Fruit fly (Drosophila melanogaster) whole organism, embryonic: ENCODE data around the gene Ldsdh1.

Source experiments
- B-H1 ChIP-seq: fragments of 200-800 bp; sonication (Bioruptor generic); IDR thresholded peaks from 3 replicates; pipeline ENCODE4 v1.3.6; 2022; ENCODE audit warnings: missing biosample characterization, missing genetic modification characterization
- CG10565 ChIP-seq: fragments of 200-800 bp; sonication (Bioruptor generic); optimal IDR thresholded peaks from 3 replicates; lab custom pipeline; 2016; ENCODE audit warnings: missing biosample characterization, mild to moderate bottlenecking, missing genetic modification characterization
- CG10959 ChIP-seq: fragments of 200-800 bp; sonication (Bioruptor generic); IDR thresholded peaks from 2 replicates; pipeline ENCODE4 v1.3.6; 2022; ENCODE audit warnings: missing biosample characterization, missing genetic modification characterization
- CG1603 ChIP-seq: fragments of 200-800 bp; sonication (Bioruptor generic); optimal IDR thresholded peaks from 2 replicates; lab custom pipeline; 2019; ENCODE audit warnings: missing biosample characterization, mild to moderate bottlenecking, missing genetic modification characterization, moderate library complexity
- CG16863 ChIP-seq: fragments of 200-800 bp; sonication (Bioruptor generic); optimal IDR thresholded peaks from 3 replicates; lab custom pipeline; 2016; ENCODE audit warnings: missing biosample characterization, missing genetic modification characterization
- CG18764 ChIP-seq: fragments of 200-800 bp; sonication (Bioruptor generic); optimal IDR thresholded peaks from 3 replicates; lab custom pipeline; 2016; ENCODE audit warnings: missing biosample characterization, missing genetic modification characterization
- CG30403 ChIP-seq: fragments of 200-800 bp; sonication (Bioruptor generic); optimal IDR thresholded peaks from 3 replicates; lab custom pipeline; 2016; ENCODE audit warnings: missing biosample characterization, missing genetic modification characterization
- CG3065 ChIP-seq: fragments of 200-800 bp; sonication (Bioruptor generic); optimal IDR thresholded peaks from 2 replicates; lab custom pipeline; 2016; ENCODE audit warnings: missing biosample characterization, missing genetic modification characterization
- CG31388 ChIP-seq: fragments of 200-800 bp; sonication (Bioruptor generic); optimal IDR thresholded peaks from 2 replicates; lab custom pipeline; 2016; ENCODE audit warnings: missing biosample characterization, missing genetic modification characterization
- CG34422 ChIP-seq: fragments of 200-800 bp; sonication (Bioruptor generic); IDR thresholded peaks from 3 replicates; pipeline ENCODE4 v1.3.6; 2022; ENCODE audit warnings: missing biosample characterization, missing genetic modification characterization
- CG4404 ChIP-seq: fragments of 200-800 bp; sonication (Bioruptor generic); IDR thresholded peaks from 2 replicates; pipeline ENCODE4 v1.3.6; 2022; ENCODE audit warnings: missing biosample characterization, missing genetic modification characterization
- CG6254 ChIP-seq: fragments of 200-800 bp; sonication (Bioruptor generic); optimal IDR thresholded peaks from 3 replicates; lab custom pipeline; 2017; ENCODE audit warnings: mild to moderate bottlenecking, missing biosample characterization, missing genetic modification reagents, missing genetic modification characterization
- CG7357 ChIP-seq: fragments of 200-800 bp; sonication (Bioruptor generic); IDR thresholded peaks from 3 replicates; pipeline ENCODE4 v1.3.6; 2022; ENCODE audit warnings: missing biosample characterization, missing genetic modification characterization
- CG7556 ChIP-seq: fragments of 200-800 bp; sonication (Bioruptor generic); optimal IDR thresholded peaks from 2 replicates; lab custom pipeline; 2017; ENCODE audit warnings: missing biosample characterization, mild to moderate bottlenecking, missing genetic modification characterization
- CG8478 ChIP-seq: fragments of >200 bp; optimal IDR thresholded peaks from 2 replicates; lab custom pipeline; 2018
- CG9727 ChIP-seq: fragments of 200-800 bp; sonication (Bioruptor generic); optimal IDR thresholded peaks from 3 replicates; lab custom pipeline; 2017; ENCODE audit warnings: missing biosample characterization, mild to moderate bottlenecking, missing genetic modification characterization
- CG9797 ChIP-seq: fragments of 200-800 bp; sonication (Bioruptor generic); optimal IDR thresholded peaks from 3 replicates; lab custom pipeline; 2018; ENCODE audit warnings: missing biosample characterization, mild to moderate bottlenecking, missing genetic modification characterization
- CHES-1-like ChIP-seq: fragments of 200-800 bp; sonication (Bioruptor generic); optimal IDR thresholded peaks from 2 replicates; lab custom pipeline; 2016; ENCODE audit warnings: missing biosample characterization, missing genetic modification characterization
- Dfd ChIP-seq, 2 experiments: fragments of >200 bp; optimal IDR thresholded peaks; 2 replicates each; lab custom pipeline; 2017; ENCODE audit warnings: missing biosample characterization in 2 of 2, missing genetic modification characterization in 2 of 2
- Dip2 ChIP-seq: fragments of 200-800 bp; sonication (Bioruptor generic); IDR thresholded peaks from 2 replicates; pipeline ENCODE4 v1.3.6; 2022; ENCODE audit warnings: missing biosample characterization, missing genetic modification characterization
- Doc2 ChIP-seq: fragments of 200-800 bp; sonication (Bioruptor generic); IDR thresholded peaks from 2 replicates; pipeline ENCODE4 v1.3.6; 2022; ENCODE audit warnings: missing biosample characterization, missing genetic modification characterization
- E2f2 ChIP-seq: fragments of 200-800 bp; sonication (Bioruptor generic); IDR thresholded peaks from 2 replicates; pipeline ENCODE4 v1.3.6; 2022; ENCODE audit warnings: missing biosample characterization, missing genetic modification characterization
- Fer1 ChIP-seq: fragments of 200-800 bp; sonication (Bioruptor generic); optimal IDR thresholded peaks from 2 replicates; lab custom pipeline; 2017; ENCODE audit warnings: missing biosample characterization, mild to moderate bottlenecking, missing genetic modification characterization
- HLHmδ ChIP-seq: fragments of 200-800 bp; sonication (Bioruptor generic); optimal IDR thresholded peaks from 2 replicates; lab custom pipeline; 2018; ENCODE audit warnings: missing biosample characterization, mild to moderate bottlenecking, missing genetic modification characterization, moderate library complexity
- Hr39 ChIP-seq: fragments of >200 bp; optimal IDR thresholded peaks from 2 replicates; lab custom pipeline; 2017
- Jarid2 ChIP-seq: fragments of 200-800 bp; sonication (Bioruptor generic); optimal IDR thresholded peaks from 3 replicates; lab custom pipeline; 2017; ENCODE audit warnings: mild to moderate bottlenecking, missing biosample characterization, missing genetic modification reagents, missing genetic modification characterization
- Meics ChIP-seq: fragments of 200-800 bp; sonication (Bioruptor generic); optimal IDR thresholded peaks from 2 replicates; lab custom pipeline; 2017; ENCODE audit warnings: missing biosample characterization, mild to moderate bottlenecking, missing genetic modification characterization
- NC2α ChIP-seq: fragments of 200-800 bp; sonication (Bioruptor generic); optimal IDR thresholded peaks from 2 replicates; lab custom pipeline; 2016; ENCODE audit warnings: missing biosample characterization, missing genetic modification characterization
- Nf-YB ChIP-seq: fragments of 200-800 bp; sonication (Bioruptor generic); optimal IDR thresholded peaks from 3 replicates; lab custom pipeline; 2019; ENCODE audit warnings: missing biosample characterization, mild to moderate bottlenecking, missing genetic modification characterization, moderate library complexity
- Pdp1 ChIP-seq, 2 experiments: fragments of 200-800 bp; sonication (Bioruptor generic); optimal IDR thresholded peaks; 3 replicates each; lab custom pipeline; 2016; ENCODE audit warnings: missing biosample characterization in 2 of 2, missing genetic modification characterization in 2 of 2, mild to moderate bottlenecking in 1 of 2, moderate library complexity in 1 of 2
- Sry-δ ChIP-seq: fragments of 200-800 bp; sonication (Bioruptor generic); optimal IDR thresholded peaks from 2 replicates; lab custom pipeline; 2016; ENCODE audit warnings: missing biosample characterization, missing genetic modification characterization
- Usf ChIP-seq: fragments of 200-800 bp; sonication (Bioruptor generic); optimal IDR thresholded peaks from 2 replicates; lab custom pipeline; 2017; ENCODE audit warnings: missing genotype, missing biosample characterization, missing genetic modification characterization
- bab2 ChIP-seq: fragments of 200-800 bp; sonication (Bioruptor generic); optimal IDR thresholded peaks from 2 replicates; lab custom pipeline; 2016; ENCODE audit warnings: missing biosample characterization, missing genetic modification characterization
- cwo ChIP-seq: fragments of 200-800 bp; sonication (Bioruptor generic); optimal IDR thresholded peaks from 3 replicates; lab custom pipeline; 2017; ENCODE audit warnings: missing biosample characterization, missing genetic modification characterization, mild to moderate bottlenecking, moderate library complexity, missing genetic modification reagents
- dan ChIP-seq: fragments of 200-800 bp; sonication (Bioruptor generic); IDR thresholded peaks from 2 replicates; pipeline ENCODE4 v1.3.6; 2022; ENCODE audit warnings: missing biosample characterization, missing genetic modification characterization
- dati ChIP-seq: fragments of 200-800 bp; sonication (Bioruptor generic); IDR thresholded peaks from 2 replicates; pipeline ENCODE4 v1.3.6; 2022; ENCODE audit warnings: missing biosample characterization, missing genetic modification characterization
- ken ChIP-seq: fragments of 200-800 bp; sonication (Bioruptor generic); IDR thresholded peaks from 3 replicates; pipeline ENCODE4 v1.3.6; 2022; ENCODE audit warnings: missing biosample characterization, missing genetic modification characterization
- lbe ChIP-seq: fragments of 200-800 bp; sonication (Bioruptor generic); optimal IDR thresholded peaks from 2 replicates; lab custom pipeline; 2016; ENCODE audit warnings: missing biosample characterization, mild to moderate bottlenecking, missing genetic modification characterization
- mam ChIP-seq: fragments of 200-800 bp; sonication (Bioruptor generic); optimal IDR thresholded peaks from 3 replicates; lab custom pipeline; 2016; ENCODE audit warnings: missing biosample characterization, missing genetic modification characterization
- otp ChIP-seq: fragments of 200-800 bp; sonication (Bioruptor generic); IDR thresholded peaks from 3 replicates; pipeline ENCODE4, ENCODE4 v1.3.6; 2022; ENCODE audit warnings: missing biosample characterization, missing genetic modification characterization
- peb ChIP-seq: fragments of 200-800 bp; sonication (Bioruptor generic); IDR thresholded peaks from 2 replicates; pipeline ENCODE4 v1.3.6; 2022; ENCODE audit warnings: missing biosample characterization, missing genetic modification characterization
- prd ChIP-seq, 3 experiments: fragments of >200 bp in 2 of 3; fragments of 200-800 bp in 1 of 3; sonication (Bioruptor generic) in 1 of 3; optimal IDR thresholded peaks in 2 of 3; IDR thresholded peaks in 1 of 3; 2 replicates in 2 of 3; 3 replicates in 1 of 3; pipeline versions ENCODE4 v1.3.6 to Lab custom; 2017 to 2022; ENCODE audit warnings: missing biosample characterization in 1 of 3, missing genetic modification characterization in 1 of 3
- shn ChIP-seq: fragments of 200-800 bp; sonication (Bioruptor generic); optimal IDR thresholded peaks from 3 replicates; lab custom pipeline; 2016; ENCODE audit warnings: missing biosample characterization, missing genetic modification characterization
- tin ChIP-seq: fragments of 200-800 bp; sonication (Bioruptor generic); optimal IDR thresholded peaks from 3 replicates; lab custom pipeline; 2016; ENCODE audit warnings: missing biosample characterization, missing genetic modification characterization
- trh ChIP-seq: fragments of 200-800 bp; sonication (Bioruptor generic); optimal IDR thresholded peaks from 2 replicates; lab custom pipeline; 2016; ENCODE audit warnings: missing biosample characterization, missing genetic modification characterization
- twi ChIP-seq: fragments of 200-800 bp; optimal IDR thresholded peaks from 2 replicates; lab custom pipeline; 2019; ENCODE audit warnings: missing biosample characterization, mild to moderate bottlenecking, missing genetic modification characterization, moderate library complexity
- usp ChIP-seq: fragments of >200 bp; optimal IDR thresholded peaks from 2 replicates; lab custom pipeline; 2017; ENCODE audit warnings: missing biosample characterization, missing genetic modification characterization
- zen ChIP-seq: fragments of 200-800 bp; sonication (Bioruptor generic); optimal IDR thresholded peaks from 3 replicates; lab custom pipeline; 2018; ENCODE audit warnings: missing biosample characterization, mild to moderate bottlenecking, missing genetic modification characterization, moderate library complexity
- zen2 ChIP-seq: fragments of 200-800 bp; sonication (Bioruptor generic); IDR thresholded peaks from 3 replicates; pipeline ENCODE4 v1.3.6; 2022; ENCODE audit warnings: missing biosample characterization, missing genetic modification characterization; ENCODE audit not compliant: partially characterized antibody
- zfh1 ChIP-seq: fragments of 200-800 bp; sonication (Bioruptor generic); IDR thresholded peaks from 3 replicates; pipeline ENCODE4 v1.3.6; 2022; ENCODE audit warnings: missing biosample characterization, missing genetic modification characterization

The Ldsdh1 gene

dm6 chrX:8061392-8062179, 19.8 kb downstream of the Ldsdh1 start, which contains the start of gene mys (continued):
- TF ChIP-seq Dfd (GFP tag; optimal IDR thresholded peaks at IDR 0.05; lab: Kevin White, UChicago) = no peak
- no peak for TF ChIP-seq CG6254
- TF ChIP-seq Hr39 (lab: Kevin White, UChicago) = no peak
- peak; percentile 55 for TF ChIP-seq tin
- no peak for TF ChIP-seq dan (GFP tag; lab: Robert Waterston, UW)
- TF ChIP-seq shn (GFP tag; lab: Kevin White, UChicago) = peak; percentile 80
- peak; percentile 52 for TF ChIP-seq CG4404 (GFP tag; lab: Robert Waterston, UW)
- TF ChIP-seq lbe (GFP tag; lab: Kevin White, UChicago) = peak; percentile 41
- peak; percentile 47 for TF ChIP-seq CG9727
- TF ChIP-seq Dip2 = no peak
- TF ChIP-seq CG3065 (GFP tag; lab: Kevin White, UChicago) = peak; percentile 35
- TF ChIP-seq CG7357 = no peak
- peak; percentile 81 for TF ChIP-seq ken (GFP tag; lab: Robert Waterston, UW)
- no peak for TF ChIP-seq CG8478 (lab: Kevin White, UChicago)
- TF ChIP-seq zfh1 = peak; percentile 81
- TF ChIP-seq trh (GFP tag; lab: Kevin White, UChicago) = peak; percentile 44
- TF ChIP-seq peb (GFP tag; lab: Robert Waterston, UW) = no peak
- peak; percentile 71; the same call in 2 of the 3 replicates for TF ChIP-seq CG34422 (GFP tag; lab: Robert Waterston, UW)
- peak; percentile 73 for TF ChIP-seq Fer1 (GFP tag; lab: Kevin White, UChicago)
- TF ChIP-seq cwo (GFP tag; lab: Kevin White, UChicago) = no peak
- peak; percentile 72 for TF ChIP-seq bab2
- peak; percentile 61 for TF ChIP-seq zen (tag; lab: Kevin White, UChicago)
- TF ChIP-seq Meics (GFP tag; lab: Kevin White, UChicago) = peak; percentile 59
- TF ChIP-seq CG10565 (GFP tag; lab: Kevin White, UChicago) = no peak
- TF ChIP-seq Sry-δ (GFP tag; lab: Kevin White, UChicago) = peak; percentile 99
- TF ChIP-seq CG30403 = peak; percentile 70
- TF ChIP-seq HLHmδ (GFP tag; lab: Kevin White, UChicago) = peak; percentile 84
- TF ChIP-seq twi = peak; percentile 37
- peak; percentile 95 for TF ChIP-seq CG1603 (tag; lab: Kevin White, UChicago)
- peak; percentile 59 for TF ChIP-seq E2f2 (GFP tag; lab: Robert Waterston, UW)
- peak; percentile 78 for TF ChIP-seq CHES-1-like
- peak; percentile 94 for TF ChIP-seq zen2
- TF ChIP-seq CG18764 (GFP tag; lab: Kevin White, UChicago) = peak; percentile 57
- no peak for TF ChIP-seq usp (GFP tag; lab: Kevin White, UChicago)
- peak; percentile 59 for TF ChIP-seq CG16863 (GFP tag; lab: Kevin White, UChicago)
- TF ChIP-seq prd (optimal IDR thresholded peaks at IDR 0.05; lab: Kevin White, UChicago) = no peak
- peak; percentile 60 for TF ChIP-seq prd (GFP tag; IDR thresholded peaks at IDR 0.05; lab: Robert Waterston, UW)
- no peak for TF ChIP-seq Jarid2 (GFP tag; lab: Kevin White, UChicago)
- TF ChIP-seq CG31388 (GFP tag; lab: Kevin White, UChicago) = no peak
- TF ChIP-seq NC2α = peak; percentile 26
- TF ChIP-seq Pdp1 (GFP tag; optimal IDR thresholded peaks at IDR 0.05; lab: Kevin White, UChicago) = peak; percentile 58 to 68
- peak; percentile 7 for TF ChIP-seq CG7556 (GFP tag; lab: Kevin White, UChicago)
- peak; percentile 15 for TF ChIP-seq Nf-YB (GFP tag; lab: Kevin White, UChicago)
- TF ChIP-seq CG10959 = peak; percentile 23; the same call in 1 of the 2 replicates
- TF ChIP-seq dati (GFP tag; lab: Robert Waterston, UW) = peak; percentile 16; the same call in 1 of the 2 replicates
- TF ChIP-seq otp (GFP tag; lab: Robert Waterston, UW) = peak; percentile 40; the same call in 1 of the 3 replicates
- no peak for TF ChIP-seq Usf
- peak; percentile 100 for TF ChIP-seq CG9797 (GFP tag; lab: Kevin White, UChicago)
- TF ChIP-seq mam (GFP tag; lab: Kevin White, UChicago) = peak; percentile 86
- no peak for TF ChIP-seq B-H1 (GFP tag; lab: Robert Waterston, UW)
- no peak for TF ChIP-seq Doc2 (GFP tag; lab: Robert Waterston, UW)
